Worm (Caenorhabditis elegans) whole organism, L4/young adult: Measurements from ENCODE around the gene tbx-9.

Experiments used
- W03F9.2 ChIP-seq: fragments of 150-350 bp; optimal IDR thresholded peaks from 2 replicates; lab custom pipeline; 2014; ENCODE audit warnings: missing biosample characterization, missing genetic modification characterization
- dao-5 ChIP-seq: sonication (generic microtip); optimal IDR thresholded peaks from 2 replicates; lab custom pipeline; 2016; ENCODE audit warnings: missing genotype, missing genetic modification characterization, moderate library complexity, missing compliant biosample characterization

DNA sequence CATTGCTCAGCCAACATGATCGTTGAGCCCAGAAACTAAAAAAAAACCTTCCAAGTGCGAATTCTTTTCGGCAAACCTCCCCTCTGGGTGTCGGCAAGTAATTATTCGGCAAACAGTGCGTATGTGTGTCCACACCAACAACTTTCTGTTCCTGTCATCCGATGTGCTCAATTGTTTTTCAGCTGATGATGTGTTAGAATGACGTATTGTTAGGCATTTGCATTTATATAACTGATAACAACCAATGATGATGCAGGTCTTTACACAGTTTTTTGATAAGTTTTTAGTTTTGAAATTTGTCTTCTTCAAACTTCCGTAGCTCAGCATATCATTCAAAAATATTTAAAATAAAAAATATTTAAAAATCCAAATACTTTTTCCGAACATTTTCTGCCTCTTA, 37.2 kb upstream of the tbx-9 start:
- TF ChIP-seq W03F9.2 (tag; lab: Kevin White, UChicago) (no peak), dao-5 (tag; lab: Kevin White, UChicago) (no peak)
